Worm (Caenorhabditis elegans): ENCODE measurements around the gene ZK637.12.

ce11 chrIII:8913469-8913868, 10.6 kb upstream of the ZK637.12 start, which contains the start of gene trxr-2:
- TF ChIP-seq mep-1 (tag; optimal IDR thresholded peaks at IDR 0.05), result no peak
- TF ChIP-seq lsy-2 (tag; optimal IDR thresholded peaks at IDR 0.05), result no peak
- TF ChIP-seq ceh-43 (GFP tag; optimal IDR thresholded peaks at IDR 0.05), result no peak
- no peak for TF ChIP-seq lin-13 (tag; optimal IDR thresholded peaks at IDR 0.05)
- TF ChIP-seq ztf-11 (tag; optimal IDR thresholded peaks at IDR 0.05), result no peak
- TF ChIP-seq unc-62 (GFP tag; optimal IDR thresholded peaks at IDR 0.05), result no peak
- TF ChIP-seq drap-1 (GFP tag; optimal IDR thresholded peaks at IDR 0.05), result no peak
- TF ChIP-seq snpc-4 (tag; optimal IDR thresholded peaks at IDR 0.05), result no peak
- TF ChIP-seq elt-3 (tag; optimal IDR thresholded peaks at IDR 0.05), result no peak
- TF ChIP-seq nhr-76 (tag; optimal IDR thresholded peaks at IDR 0.05), result no peak

Data from whole organism, mixed stage, embryonic.